Worm (Caenorhabditis elegans) whole organism, L2 larva: Measurements from ENCODE around the gene srw-2.

Source experiments
- C34F6.9 ChIP-seq: fragments of 150-350 bp; optimal IDR thresholded peaks from 2 replicates; lab custom pipeline; 2014; ENCODE audit warnings: missing biosample characterization, missing genetic modification characterization
- Y55F3AM.14 ChIP-seq: fragments of 200-800 bp; sonication (Bioruptor generic); optimal IDR thresholded peaks from 2 replicates; lab custom pipeline; 2018; ENCODE audit warnings: mild to moderate bottlenecking, missing genetic modification characterization, missing compliant biosample characterization
- alr-1 ChIP-seq: fragments of 150-350 bp; optimal IDR thresholded peaks from 2 replicates; lab custom pipeline; 2014; ENCODE audit warnings: missing biosample characterization, missing genetic modification characterization
- aly-2 ChIP-seq: fragments of 150-350 bp; optimal IDR thresholded peaks from 2 replicates; lab custom pipeline; 2014; ENCODE audit warnings: missing biosample characterization, missing genetic modification characterization
- blmp-1 ChIP-seq: sonication (generic microtip); optimal IDR thresholded peaks from 2 replicates; lab custom pipeline; 2017; ENCODE audit warnings: missing genetic modification characterization, mild to moderate bottlenecking, missing compliant biosample characterization, antibody characterized with exemption, moderate library complexity; ENCODE audit not compliant: insufficient read depth
- ceh-16 ChIP-seq: fragments of 150-350 bp; optimal IDR thresholded peaks from 2 replicates; lab custom pipeline; 2014; ENCODE audit warnings: missing biosample characterization, missing genetic modification characterization
- ceh-82 ChIP-seq: fragments of 150-350 bp; optimal IDR thresholded peaks from 2 replicates; lab custom pipeline; 2014; ENCODE audit warnings: missing biosample characterization, missing genetic modification characterization
- crh-2 ChIP-seq: sonication (generic microtip); optimal IDR thresholded peaks from 2 replicates; lab custom pipeline; 2017; ENCODE audit warnings: missing biosample characterization, missing genetic modification characterization
- dmd-4 ChIP-seq: sonication (generic microtip); optimal IDR thresholded peaks from 2 replicates; lab custom pipeline; 2017; ENCODE audit warnings: missing biosample characterization, missing genetic modification characterization
- fos-1 ChIP-seq: fragments of 150-350 bp; optimal IDR thresholded peaks from 2 replicates; lab custom pipeline; 2014; ENCODE audit warnings: missing biosample characterization, missing genetic modification characterization
- gmeb-1 ChIP-seq: fragments of 150-350 bp; optimal IDR thresholded peaks from 2 replicates; lab custom pipeline; 2014; ENCODE audit warnings: missing biosample characterization, missing genetic modification characterization
- lin-11 ChIP-seq: fragments of 150-350 bp; sonication (generic microtip); optimal IDR thresholded peaks from 2 replicates; lab custom pipeline; 2014; ENCODE audit warnings: missing biosample characterization, missing genetic modification characterization, inconsistent platforms, mixed read lengths
- lin-13 ChIP-seq: fragments of 150-350 bp; optimal IDR thresholded peaks from 2 replicates; lab custom pipeline; 2014; ENCODE audit warnings: missing biosample characterization, missing genetic modification reagents, missing genetic modification characterization
- lin-39 ChIP-seq: fragments of 150-350 bp; optimal IDR thresholded peaks from 2 replicates; lab custom pipeline; 2014; ENCODE audit warnings: missing biosample characterization, missing genetic modification reagents, missing genetic modification characterization
- lsy-2 ChIP-seq, 2 experiments: fragments of 150-350 bp in 1 of 2; sonication (generic microtip) in 1 of 2; optimal IDR thresholded peaks; 2 replicates each; lab custom pipeline; 2014 to 2017; ENCODE audit warnings: missing biosample characterization in 2 of 2, missing genetic modification characterization in 2 of 2
- mab-5 ChIP-seq: fragments of 150-350 bp; optimal IDR thresholded peaks from 2 replicates; lab custom pipeline; 2014; ENCODE audit warnings: missing biosample characterization, missing genetic modification characterization
- mbf-1 ChIP-seq: sonication (generic microtip); optimal IDR thresholded peaks from 2 replicates; lab custom pipeline; 2017; ENCODE audit warnings: missing biosample characterization, missing genetic modification characterization
- nhr-10 ChIP-seq: sonication (generic microtip); optimal IDR thresholded peaks from 2 replicates; lab custom pipeline; 2017; ENCODE audit warnings: missing biosample characterization, missing genetic modification characterization
- nhr-12 ChIP-seq: fragments of 150-350 bp; optimal IDR thresholded peaks from 2 replicates; lab custom pipeline; 2014; ENCODE audit warnings: missing biosample characterization, missing genetic modification characterization
- nhr-21 ChIP-seq: fragments of 150-350 bp; optimal IDR thresholded peaks from 2 replicates; lab custom pipeline; 2014; ENCODE audit warnings: missing biosample characterization, missing genetic modification characterization
- nhr-23 ChIP-seq: fragments of 150-350 bp; optimal IDR thresholded peaks from 2 replicates; lab custom pipeline; 2014; ENCODE audit warnings: missing biosample characterization, missing genetic modification reagents, missing genetic modification characterization
- nhr-237 ChIP-seq: fragments of 150-350 bp; optimal IDR thresholded peaks from 2 replicates; lab custom pipeline; 2014; ENCODE audit warnings: missing biosample characterization, missing genetic modification characterization
- nhr-77 ChIP-seq: fragments of 150-350 bp; optimal IDR thresholded peaks from 2 replicates; lab custom pipeline; 2014; ENCODE audit warnings: missing biosample characterization, missing genetic modification characterization
- peb-1 ChIP-seq: fragments of 150-350 bp; optimal IDR thresholded peaks from 2 replicates; lab custom pipeline; 2014; ENCODE audit warnings: missing biosample characterization, missing genetic modification characterization
- skn-1 ChIP-seq: sonication (generic microtip); optimal IDR thresholded peaks from 2 replicates; lab custom pipeline; 2017; ENCODE audit warnings: missing biosample characterization, missing genetic modification characterization
- sma-3 ChIP-seq: sonication (generic microtip); optimal IDR thresholded peaks from 2 replicates; lab custom pipeline; 2016; ENCODE audit warnings: missing genetic modification reagents, missing genetic modification characterization, missing compliant biosample characterization
- sma-9 ChIP-seq, 2 experiments: fragments of 150-350 bp in 1 of 2; sonication (generic microtip) in 1 of 2; optimal IDR thresholded peaks; 2 replicates each; lab custom pipeline; 2014 to 2016; ENCODE audit warnings: missing genetic modification characterization in 2 of 2, mild to moderate bottlenecking in 1 of 2, missing biosample characterization in 1 of 2, missing compliant biosample characterization in 1 of 2, missing genetic modification reagents in 1 of 2, moderate library complexity in 1 of 2
- unc-39 ChIP-seq: fragments of 150-350 bp; optimal IDR thresholded peaks from 2 replicates; lab custom pipeline; 2014; ENCODE audit warnings: missing biosample characterization, missing genetic modification characterization
- unc-55 ChIP-seq: fragments of 150-350 bp; sonication (generic microtip); optimal IDR thresholded peaks from 3 replicates; lab custom pipeline; 2014; ENCODE audit warnings: missing biosample characterization, missing genetic modification reagents, missing genetic modification characterization
- unc-62 ChIP-seq: fragments of 150-350 bp; optimal IDR thresholded peaks from 2 replicates; lab custom pipeline; 2014; ENCODE audit warnings: missing biosample characterization, missing genetic modification reagents, missing genetic modification characterization
- zag-1 ChIP-seq: fragments of 150-350 bp; optimal IDR thresholded peaks from 2 replicates; lab custom pipeline; 2014; ENCODE audit warnings: missing biosample characterization, missing genetic modification characterization
- ztf-1 ChIP-seq: fragments of 200-800 bp; sonication (Bioruptor generic); conservative IDR thresholded peaks from 2 replicates; pipeline ENCODE4 v1.3.6; 2022; ENCODE audit warnings: missing genetic modification characterization, missing compliant biosample characterization
- ztf-11 ChIP-seq: sonication (generic microtip); optimal IDR thresholded peaks from 2 replicates; lab custom pipeline; 2017; ENCODE audit warnings: missing biosample characterization, missing genetic modification characterization
- ztf-4 ChIP-seq: fragments of 150-350 bp; optimal IDR thresholded peaks from 2 replicates; lab custom pipeline; 2014; ENCODE audit warnings: missing biosample characterization, missing genetic modification characterization

The srw-2 gene

DNA sequence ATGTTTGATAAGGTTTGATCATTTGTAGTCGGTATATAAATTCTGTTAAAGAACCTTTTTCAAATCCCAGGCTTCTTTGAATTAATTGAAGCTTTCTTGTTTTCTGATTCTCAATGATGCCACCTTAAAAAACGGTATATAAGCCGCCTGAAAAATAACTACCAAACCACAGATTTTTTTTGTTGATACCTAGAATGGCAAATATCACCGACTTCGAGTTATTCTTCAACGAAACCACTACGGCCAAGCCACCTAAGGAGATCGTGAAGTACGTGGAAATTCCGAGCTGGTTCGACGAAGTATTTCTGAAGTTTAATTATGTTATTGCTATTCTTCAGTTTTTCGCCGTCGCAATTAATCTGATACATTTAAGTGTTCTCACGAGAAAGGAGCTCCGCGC, at the start of gene srw-2:
TSS of gene srw-2 (plus strand) at position 62 of the 400 bp plus-strand sequence.
- TF ChIP-seq ztf-1 (GFP tag; lab: Robert Waterston, UW) (no peak), nhr-12 (tag; lab: Kevin White, UChicago) (no peak), Y55F3AM.14 (GFP tag; lab: Kevin White, UChicago) (no peak), peb-1 (no peak), sma-3 (no peak), crh-2 (tag; lab: Kevin White, UChicago) (no peak), zag-1 (tag; lab: Kevin White, UChicago) (no peak), ztf-4 (tag; lab: Kevin White, UChicago) (no peak), nhr-23 (tag; lab: Kevin White, UChicago) (no peak)

DNA sequence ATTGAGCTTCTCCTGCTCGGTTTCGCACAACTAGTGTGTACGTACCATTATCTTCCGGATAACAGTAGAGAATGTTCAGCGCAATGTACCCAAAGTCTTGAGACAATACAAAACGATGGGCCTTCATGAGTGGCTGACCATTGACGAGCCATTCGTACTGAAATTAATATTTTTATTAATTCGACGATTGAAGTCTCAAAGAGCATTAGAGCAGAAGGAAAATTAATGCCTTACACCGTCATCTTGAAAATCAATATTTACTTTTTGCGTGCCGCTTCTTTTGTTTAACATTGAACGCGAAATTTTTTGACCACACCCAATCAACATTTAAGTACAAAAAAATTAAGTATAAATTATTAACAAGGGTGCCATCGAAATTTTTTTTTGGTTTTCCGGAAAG, 37.7 kb upstream of the srw-2 start:
- TF ChIP-seq nhr-77 (tag; lab: Kevin White, UChicago) (no peak), dmd-4 (tag; lab: Kevin White, UChicago) (no peak), lin-39 (tag; lab: Kevin White, UChicago) (no peak), nhr-21 (no peak), ztf-4 (tag; lab: Kevin White, UChicago) (no peak), ceh-16 (tag; lab: Kevin White, UChicago) (no peak), unc-55 (no peak)

DNA sequence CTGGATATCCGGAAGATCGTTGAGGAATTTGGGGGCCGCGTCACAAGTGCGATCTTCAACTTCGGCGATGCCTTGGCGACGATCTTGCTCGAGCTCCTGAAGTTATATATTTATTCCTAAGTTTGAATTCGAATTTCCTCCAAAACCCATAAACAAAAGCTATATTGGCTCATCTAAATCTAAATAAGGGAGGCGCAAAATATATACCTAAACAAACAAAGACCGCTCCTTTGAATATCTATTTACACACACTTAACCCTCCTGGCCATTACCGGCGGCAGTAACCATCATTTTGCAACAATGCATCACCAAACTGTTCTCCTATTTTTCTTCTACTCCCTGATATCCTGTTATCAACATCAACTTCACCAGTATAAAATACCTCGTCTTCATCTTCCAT, 34.7 kb upstream of the srw-2 start, which contains the start of gene F54E2.2:
TSS of gene F54E2.2 (plus strand) at position 301 of the 400 bp plus-strand sequence.
- TF ChIP-seq nhr-237 (tag; lab: Kevin White, UChicago) (no peak), ztf-11 (no peak), blmp-1 (no peak), ztf-1 (GFP tag; lab: Robert Waterston, UW) (no peak), unc-55 (no peak), mbf-1 (tag; lab: Kevin White, UChicago) (no peak), ceh-16 (tag; lab: Kevin White, UChicago) (no peak), lsy-2 (tag; optimal IDR thresholded peaks at IDR 0.05; lab: Kevin White, UChicago) (no peak), alr-1 (tag; lab: Kevin White, UChicago) (no peak), gmeb-1 (tag; lab: Kevin White, UChicago) (no peak), lin-11 (tag; lab: Kevin White, UChicago) (no peak), skn-1 (tag; lab: Kevin White, UChicago) (no peak), Y55F3AM.14 (GFP tag; lab: Kevin White, UChicago) (no peak), fos-1 (tag; lab: Kevin White, UChicago) (no peak)
- TF ChIP-seq, all 48 proteins: peak for 0

DNA sequence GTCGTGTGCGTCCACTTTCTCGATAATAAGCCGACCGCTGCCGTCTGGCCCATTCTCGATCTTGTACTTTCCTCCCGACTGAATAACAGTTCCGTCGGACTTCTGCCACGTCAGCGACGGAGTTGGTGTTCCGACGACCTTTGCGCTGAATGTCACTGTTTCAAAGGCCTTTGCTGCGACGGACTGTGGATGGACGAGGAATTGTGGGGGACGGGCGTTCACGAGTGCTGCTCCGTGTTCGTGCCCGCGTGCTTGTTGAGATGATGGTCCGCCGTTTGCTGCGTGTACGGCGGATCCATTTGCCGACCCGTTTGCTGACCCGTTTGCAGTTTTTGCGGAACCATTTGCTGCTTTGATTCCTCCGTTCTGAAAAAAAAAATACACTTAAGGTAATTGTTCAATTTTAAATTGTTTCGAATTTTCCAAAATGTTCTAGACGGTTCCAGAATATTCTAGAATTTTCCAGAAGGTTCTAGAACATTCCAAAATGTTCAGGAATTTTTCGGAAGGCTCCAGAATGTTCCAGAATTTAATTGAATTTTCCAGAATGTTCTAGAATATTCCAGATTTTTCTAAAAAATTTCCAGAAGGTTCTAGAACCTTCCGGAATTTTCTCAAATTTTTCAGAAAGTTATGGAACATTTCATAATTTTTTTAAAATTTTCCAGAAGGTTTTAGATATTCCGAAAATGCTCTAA, 31.4 kb upstream of the srw-2 start:
- TF ChIP-seq blmp-1 (no peak), fos-1 (tag; lab: Kevin White, UChicago) (no peak), lin-13 (GFP tag; lab: Kevin White, UChicago) (no peak), aly-2 (tag; lab: Kevin White, UChicago) (no peak), nhr-10 (tag; lab: Kevin White, UChicago) (no peak), ztf-11 (no peak), sma-9 (GFP tag; optimal IDR thresholded peaks at IDR 0.05; lab: Kevin White, UChicago) (no peak), sma-9 (tag; optimal IDR thresholded peaks at IDR 0.05; lab: Kevin White, UChicago) (no peak), lin-11 (tag; lab: Kevin White, UChicago) (no peak), peb-1 (no peak), mbf-1 (tag; lab: Kevin White, UChicago) (no peak), nhr-237 (tag; lab: Kevin White, UChicago) (no peak), ztf-4 (tag; lab: Kevin White, UChicago) (no peak), mab-5 (tag; lab: Kevin White, UChicago) (no peak), C34F6.9 (tag; lab: Kevin White, UChicago) (no peak), ceh-82 (tag; lab: Kevin White, UChicago) (no peak), unc-62 (no peak), unc-39 (tag; lab: Kevin White, UChicago) (no peak), lsy-2 (tag; optimal IDR thresholded peaks at IDR 0.05; lab: Kevin White, UChicago) (no peak)
